Fruit fly (Drosophila melanogaster) whole organism, wandering third instar larva: Measurements from ENCODE around the gene gudu.

Experiments
- Abd-B ChIP-seq: fragments of >200 bp; optimal IDR thresholded peaks from 2 replicates; lab custom pipeline; 2017; ENCODE audit warnings: missing biosample characterization, missing genetic modification characterization
- CG32264 ChIP-seq: fragments of 200-800 bp; sonication (Bioruptor generic); optimal IDR thresholded peaks from 2 replicates; lab custom pipeline; 2016; ENCODE audit warnings: missing biosample characterization, missing genetic modification characterization
- CG9705 ChIP-seq: fragments of 200-800 bp; sonication (Bioruptor generic); optimal IDR thresholded peaks from 2 replicates; lab custom pipeline; 2018; ENCODE audit warnings: missing biosample characterization, mild to moderate bottlenecking, missing genetic modification characterization
- CrebA ChIP-seq: fragments of 200-800 bp; sonication (Bioruptor generic); optimal IDR thresholded peaks from 2 replicates; lab custom pipeline; 2016; ENCODE audit warnings: missing biosample characterization, mild to moderate bottlenecking, missing genetic modification characterization, borderline replicate concordance
- Dfd ChIP-seq: fragments of >200 bp; optimal IDR thresholded peaks from 2 replicates; lab custom pipeline; 2017; ENCODE audit warnings: missing biosample characterization, missing genetic modification characterization
- Dif ChIP-seq: fragments of 200-275, 200-300 bp; sonication (Bioruptor generic); optimal IDR thresholded peaks from 2 replicates; lab custom pipeline; 2018; ENCODE audit warnings: missing biosample characterization, missing genetic modification characterization; ENCODE audit not compliant: partially characterized antibody
- GATAd ChIP-seq: sonication (Bioruptor generic); optimal IDR thresholded peaks from 2 replicates; lab custom pipeline; 2016; ENCODE audit warnings: missing biosample characterization, missing genetic modification characterization
- HLH106 ChIP-seq: fragments of 200-800 bp; optimal IDR thresholded peaks from 3 replicates; lab custom pipeline; 2019; ENCODE audit warnings: missing biosample characterization, mild to moderate bottlenecking, missing genetic modification characterization, moderate library complexity
- Hnf4 ChIP-seq: fragments of 200-800 bp; sonication (Bioruptor generic); optimal IDR thresholded peaks from 2 replicates; lab custom pipeline; 2016; ENCODE audit warnings: missing biosample characterization, mild to moderate bottlenecking, missing genetic modification characterization
- Hr78 ChIP-seq: fragments of >200 bp; optimal IDR thresholded peaks from 2 replicates; lab custom pipeline; 2017; ENCODE audit warnings: missing biosample characterization, missing genetic modification characterization
- Hr83 ChIP-seq: fragments of 200-300 bp; sonication (Bioruptor generic); optimal IDR thresholded peaks from 2 replicates; lab custom pipeline; 2016; ENCODE audit warnings: missing biosample characterization, mild to moderate bottlenecking, missing genetic modification characterization, moderate library complexity; ENCODE audit not compliant: poor library complexity, severe bottlenecking
- Jra ChIP-seq: sonication (Bioruptor generic); optimal IDR thresholded peaks from 2 replicates; lab custom pipeline; 2016; ENCODE audit warnings: missing biosample characterization, missing genetic modification characterization
- Mio ChIP-seq: sonication (Bioruptor generic); optimal IDR thresholded peaks from 2 replicates; lab custom pipeline; 2016; ENCODE audit warnings: missing biosample characterization, missing genetic modification characterization
- Myc ChIP-seq: fragments of >200 bp; optimal IDR thresholded peaks from 2 replicates; lab custom pipeline; 2017
- N ChIP-seq: fragments of >200 bp; optimal IDR thresholded peaks from 2 replicates; lab custom pipeline; 2018; ENCODE audit warnings: missing biosample characterization, missing external identifiers, missing genetic modification characterization
- OdsH ChIP-seq: fragments of 200-800 bp; sonication (Bioruptor generic); optimal IDR thresholded peaks from 2 replicates; lab custom pipeline; 2016; ENCODE audit warnings: missing biosample characterization, mild to moderate bottlenecking, missing genetic modification characterization
- Rel ChIP-seq, 2 experiments: fragments of 200-800 bp; sonication (Bioruptor generic) in 1 of 2; optimal IDR thresholded peaks; 2 replicates in 1 of 2; 3 replicates in 1 of 2; lab custom pipeline; 2016 to 2019; ENCODE audit warnings: mild to moderate bottlenecking in 2 of 2, missing biosample characterization in 2 of 2, missing genetic modification characterization in 2 of 2, moderate library complexity in 1 of 2
- Sp1 ChIP-seq: fragments of 200-800 bp; sonication (Bioruptor generic); optimal IDR thresholded peaks from 3 replicates; lab custom pipeline; 2019; ENCODE audit warnings: missing biosample characterization, mild to moderate bottlenecking, missing genetic modification characterization, moderate library complexity
- Vsx2 ChIP-seq: fragments of 200-300, 225-300 bp; sonication (Bioruptor generic); optimal IDR thresholded peaks from 2 replicates; lab custom pipeline; 2018; ENCODE audit warnings: missing biosample characterization, missing genetic modification characterization; ENCODE audit not compliant: partially characterized antibody
- br ChIP-seq: fragments of 200-800 bp; sonication (Bioruptor generic); optimal IDR thresholded peaks from 2 replicates; lab custom pipeline; 2016; ENCODE audit warnings: missing biosample characterization, missing genetic modification characterization
- brk ChIP-seq: fragments of 200-800 bp; sonication (Bioruptor generic); optimal IDR thresholded peaks from 2 replicates; lab custom pipeline; 2016; ENCODE audit warnings: missing biosample characterization, mild to moderate bottlenecking, missing genetic modification characterization
- dl ChIP-seq, 2 experiments: fragments of 175-275, 200-275 bp in 1 of 2; fragments of 200-275 bp in 1 of 2; sonication (Bioruptor generic); optimal IDR thresholded peaks; lab custom pipeline; 2018; ENCODE audit warnings: mild to moderate bottlenecking in 2 of 2, missing biosample characterization in 2 of 2, missing genetic modification characterization in 2 of 2, moderate library complexity in 2 of 2; ENCODE audit not compliant: partially characterized antibody in 2 of 2, insufficient read depth in 1 of 2
- dmrt93B ChIP-seq: fragments of 200-800 bp; sonication (Bioruptor generic); optimal IDR thresholded peaks from 2 replicates; lab custom pipeline; 2018; ENCODE audit warnings: missing biosample characterization, mild to moderate bottlenecking, missing genetic modification characterization
- dsf ChIP-seq: sonication (Bioruptor generic); optimal IDR thresholded peaks from 2 replicates; lab custom pipeline; 2016; ENCODE audit warnings: missing biosample characterization, missing genetic modification characterization, borderline replicate concordance
- ey ChIP-seq: fragments of 200-800 bp; sonication (Bioruptor generic); optimal IDR thresholded peaks from 2 replicates; lab custom pipeline; 2016; ENCODE audit warnings: missing biosample characterization, missing genetic modification characterization
- foxo ChIP-seq, 2 experiments: fragments of 200-800 bp; sonication (Bioruptor generic); optimal IDR thresholded peaks; 2 replicates in 1 of 2; 3 replicates in 1 of 2; lab custom pipeline; 2016 to 2017; ENCODE audit warnings: missing biosample characterization in 2 of 2, missing genetic modification characterization in 2 of 2
- fru ChIP-seq: fragments of 200-800 bp; sonication (Bioruptor generic); optimal IDR thresholded peaks from 3 replicates; lab custom pipeline; 2016; ENCODE audit warnings: missing biosample characterization, mild to moderate bottlenecking, missing genetic modification characterization
- h ChIP-seq: fragments of 200-800 bp; sonication (Bioruptor generic); optimal IDR thresholded peaks from 3 replicates; lab custom pipeline; 2016; ENCODE audit warnings: missing biosample characterization, mild to moderate bottlenecking, missing genetic modification characterization
- jim ChIP-seq: fragments of 175-275, 200-325 bp; sonication (Bioruptor generic); optimal IDR thresholded peaks from 2 replicates; lab custom pipeline; 2016; ENCODE audit warnings: missing biosample characterization, mild to moderate bottlenecking, missing genetic modification characterization
- lola ChIP-seq: fragments of >200 bp; optimal IDR thresholded peaks from 2 replicates; lab custom pipeline; 2017; ENCODE audit warnings: missing biosample characterization, missing genetic modification characterization
- pan ChIP-seq: fragments of >200 bp; optimal IDR thresholded peaks from 2 replicates; lab custom pipeline; 2017
- psq ChIP-seq: fragments of 200-800 bp; sonication (Bioruptor generic); optimal IDR thresholded peaks from 3 replicates; lab custom pipeline; 2017; ENCODE audit warnings: missing biosample characterization, mild to moderate bottlenecking, missing genetic modification characterization, moderate library complexity
- rgr ChIP-seq: fragments of 200-800 bp; sonication (Bioruptor generic); optimal IDR thresholded peaks from 3 replicates; lab custom pipeline; 2016; ENCODE audit warnings: missing biosample characterization, mild to moderate bottlenecking, missing genetic modification characterization
- sage ChIP-seq: fragments of 200-800 bp; sonication (Bioruptor generic); optimal IDR thresholded peaks from 2 replicates; lab custom pipeline; 2016; ENCODE audit warnings: missing biosample characterization, mild to moderate bottlenecking, missing genetic modification characterization
- sv ChIP-seq: fragments of 200-800 bp; sonication (Bioruptor generic); optimal IDR thresholded peaks from 3 replicates; lab custom pipeline; 2016; ENCODE audit warnings: missing biosample characterization, missing genetic modification characterization
- tai ChIP-seq: sonication (Bioruptor generic); optimal IDR thresholded peaks from 2 replicates; lab custom pipeline; 2016; ENCODE audit warnings: missing biosample characterization, missing genetic modification characterization
- usp ChIP-seq: fragments of >200 bp; optimal IDR thresholded peaks from 2 replicates; lab custom pipeline; 2017; ENCODE audit warnings: missing biosample characterization, missing genetic modification characterization
- woc ChIP-seq: sonication (Bioruptor generic); optimal IDR thresholded peaks from 2 replicates; lab custom pipeline; 2016; ENCODE audit warnings: missing biosample characterization, mild to moderate bottlenecking, missing genetic modification characterization

gudu gene

dm6 chr2L:7420305-7421287 is 32.3 kb downstream of the gudu start (continued):
- no peak for TF ChIP-seq jim (GFP tag; lab: Kevin White, UChicago)
- TF ChIP-seq, all 38 proteins: peak for 22

- TF ChIP-seq br (GFP tag; lab: Kevin White, UChicago) (no peak), CG32264 (GFP tag; lab: Kevin White, UChicago) (no peak), lola (no peak), dl (GFP tag; optimal IDR thresholded peaks at IDR 0.05; lab: Kevin White, UChicago; ENCODE audit: insufficient read depth in 1 of 2, partially characterized antibody in 2 of 2) (peak; percentile 69 to 73), brk (GFP tag; lab: Kevin White, UChicago) (no peak), Rel (GFP tag; optimal IDR thresholded peaks at IDR 0.05; lab: Kevin White, UChicago) (no peak), Rel (tag; optimal IDR thresholded peaks at IDR 0.05; lab: Kevin White, UChicago) (peak; percentile 75), jim (GFP tag; lab: Kevin White, UChicago) (peak; percentile 75), foxo (GFP tag; optimal IDR thresholded peaks at IDR 0.05; lab: Kevin White, UChicago) (peak in 1 of 2 experiments; percentile 74), HLH106 (tag; lab: Kevin White, UChicago) (peak; percentile 64), woc (peak; percentile 77), tai (GFP tag; lab: Kevin White, UChicago) (peak; percentile 78), sage (GFP tag; lab: Kevin White, UChicago) (no peak), dmrt93B (GFP tag; lab: Kevin White, UChicago) (peak; percentile 55), OdsH (GFP tag; lab: Kevin White, UChicago) (peak; percentile 60), Hnf4 (GFP tag; lab: Kevin White, UChicago) (peak; percentile 66), psq (GFP tag; lab: Kevin White, UChicago) (peak; percentile 84), Hr83 (GFP tag; lab: Kevin White, UChicago) (peak; percentile 98), Hr78 (GFP tag; lab: Kevin White, UChicago) (no peak), Dfd (GFP tag; lab: Kevin White, UChicago) (no peak), ey (GFP tag; lab: Kevin White, UChicago) (peak; percentile 69), Dif (GFP tag; lab: Kevin White, UChicago) (peak; percentile 92), CrebA (GFP tag; lab: Kevin White, UChicago) (no peak), fru (GFP tag; lab: Kevin White, UChicago) (peak; percentile 64), dsf (GFP tag; lab: Kevin White, UChicago) (no peak), GATAd (GFP tag; lab: Kevin White, UChicago) (no peak), Myc (lab: Kevin White, UChicago) (no peak), Jra (GFP tag; lab: Kevin White, UChicago) (peak; percentile 94), h (GFP tag; lab: Kevin White, UChicago) (peak; percentile 41), rgr (GFP tag; lab: Kevin White, UChicago) (peak; percentile 66), Vsx2 (GFP tag; lab: Kevin White, UChicago) (peak; percentile 52), Abd-B (GFP tag; lab: Kevin White, UChicago) (no peak), CG9705 (GFP tag; lab: Kevin White, UChicago) (peak; percentile 11), Mio (GFP tag; lab: Kevin White, UChicago) (no peak), pan (lab: Kevin White, UChicago) (no peak), sv (GFP tag; lab: Kevin White, UChicago) (no peak), usp (no peak), Sp1 (peak; percentile 74), N (peak; percentile 23)
- TF ChIP-seq, all 38 proteins: peak for 22
These were observed 34.3 kb downstream of the gudu start for dm6 chr2L:7422429-7423283.
